Fruit fly (Drosophila melanogaster) whole organism, embryonic: ENCODE data around the gene Taf11.

ENCODE experiments used
- Awh ChIP-seq: fragments of 200-800 bp; sonication (Bioruptor generic); IDR thresholded peaks from 2 replicates; pipeline ENCODE4, ENCODE4 v1.3.6; 2022; ENCODE audit warnings: missing biosample characterization, missing genetic modification characterization
- BEAF-32 ChIP-seq: fragments of 200-800 bp; sonication (Bioruptor generic); optimal IDR thresholded peaks from 3 replicates; lab custom pipeline; 2017; ENCODE audit warnings: missing biosample characterization, missing genetic modification characterization, mild to moderate bottlenecking, moderate library complexity, missing genetic modification reagents
- Bgb ChIP-seq: fragments of 200-800 bp; sonication (Bioruptor generic); IDR thresholded peaks from 2 replicates; pipeline ENCODE4 v1.3.6; 2022; ENCODE audit warnings: missing biosample characterization, missing genetic modification characterization; ENCODE audit not compliant: partially characterized antibody
- CG11560 ChIP-seq: fragments of 200-800 bp; sonication (Bioruptor generic); IDR thresholded peaks from 3 replicates; pipeline ENCODE4 v1.3.6; 2022; ENCODE audit warnings: missing biosample characterization, missing genetic modification characterization
- CG12104 ChIP-seq: fragments of 200-800 bp; sonication (Bioruptor generic); optimal IDR thresholded peaks from 3 replicates; lab custom pipeline; 2016; ENCODE audit warnings: missing biosample characterization, missing genetic modification characterization
- CG12659 ChIP-seq: fragments of 200-800 bp; sonication (Bioruptor generic); optimal IDR thresholded peaks from 3 replicates; lab custom pipeline; 2017; ENCODE audit warnings: mild to moderate bottlenecking, missing biosample characterization, missing genetic modification reagents, missing genetic modification characterization
- CG13287 ChIP-seq: fragments of 200-800 bp; sonication (Bioruptor generic); IDR thresholded peaks from 2 replicates; pipeline ENCODE4 v1.3.6; 2022; ENCODE audit warnings: missing biosample characterization, missing genetic modification characterization; ENCODE audit not compliant: partially characterized antibody
- CG15269 ChIP-seq: fragments of 200-800 bp; sonication (Bioruptor generic); optimal IDR thresholded peaks from 2 replicates; lab custom pipeline; 2018; ENCODE audit warnings: missing biosample characterization, mild to moderate bottlenecking, missing genetic modification characterization, moderate library complexity
- CG15514 ChIP-seq: fragments of 200-800 bp; sonication (Bioruptor generic); optimal IDR thresholded peaks from 3 replicates; lab custom pipeline; 2017; ENCODE audit warnings: missing biosample characterization, missing genetic modification characterization, mild to moderate bottlenecking, moderate library complexity, missing genetic modification reagents
- CG15696 ChIP-seq: fragments of 200-800 bp; sonication (Bioruptor generic); optimal IDR thresholded peaks from 2 replicates; lab custom pipeline; 2019; ENCODE audit warnings: missing biosample characterization, mild to moderate bottlenecking, missing genetic modification characterization, moderate library complexity
- CG2199 ChIP-seq: fragments of 200-800 bp; sonication (Bioruptor generic); IDR thresholded peaks from 3 replicates; pipeline ENCODE4 v1.3.6; 2022; ENCODE audit warnings: missing biosample characterization, missing genetic modification characterization
- CG3065 ChIP-seq: fragments of 200-800 bp; sonication (Bioruptor generic); optimal IDR thresholded peaks from 2 replicates; lab custom pipeline; 2016; ENCODE audit warnings: missing biosample characterization, missing genetic modification characterization
- CG31365 ChIP-seq: fragments of 200-800 bp; sonication (Bioruptor generic); optimal IDR thresholded peaks from 2 replicates; lab custom pipeline; 2018; ENCODE audit warnings: missing biosample characterization, mild to moderate bottlenecking, missing genetic modification characterization
- CG32532 ChIP-seq: fragments of 200-800 bp; sonication (Bioruptor generic); IDR thresholded peaks from 2 replicates; pipeline ENCODE4 v1.3.6; 2022; ENCODE audit warnings: missing biosample characterization, missing genetic modification characterization
- CG4404 ChIP-seq: fragments of 200-800 bp; sonication (Bioruptor generic); IDR thresholded peaks from 2 replicates; pipeline ENCODE4 v1.3.6; 2022; ENCODE audit warnings: missing biosample characterization, missing genetic modification characterization
- CG4617 ChIP-seq: fragments of 200-800 bp; sonication (Bioruptor generic); optimal IDR thresholded peaks from 3 replicates; lab custom pipeline; 2016; ENCODE audit warnings: missing biosample characterization, missing genetic modification characterization, borderline replicate concordance
- CG4854 ChIP-seq: fragments of 200-800 bp; sonication (Bioruptor generic); optimal IDR thresholded peaks from 2 replicates; lab custom pipeline; 2016; ENCODE audit warnings: missing biosample characterization, missing genetic modification characterization, inconsistent platforms
- CG7556 ChIP-seq: fragments of 200-800 bp; sonication (Bioruptor generic); optimal IDR thresholded peaks from 2 replicates; lab custom pipeline; 2017; ENCODE audit warnings: missing biosample characterization, mild to moderate bottlenecking, missing genetic modification characterization
- CG7745 ChIP-seq: fragments of 200-800 bp; sonication (Bioruptor generic); optimal IDR thresholded peaks from 2 replicates; lab custom pipeline; 2018; ENCODE audit warnings: missing biosample characterization, mild to moderate bottlenecking, missing genetic modification characterization, moderate library complexity
- D ChIP-seq, 2 experiments: fragments of 200-800 bp in 1 of 2; fragments of >200 bp in 1 of 2; sonication (Bioruptor generic) in 1 of 2; optimal IDR thresholded peaks; 2 replicates in 1 of 2; 3 replicates in 1 of 2; lab custom pipeline; 2017; ENCODE audit warnings: mild to moderate bottlenecking in 1 of 2, missing biosample characterization in 1 of 2, missing genetic modification characterization in 1 of 2, missing genetic modification reagents in 1 of 2
- Dfd ChIP-seq, 2 experiments: fragments of >200 bp; optimal IDR thresholded peaks; 2 replicates each; lab custom pipeline; 2017; ENCODE audit warnings: missing biosample characterization in 2 of 2, missing genetic modification characterization in 2 of 2
- Dp ChIP-seq: fragments of 200-800 bp; sonication (Bioruptor generic); optimal IDR thresholded peaks from 2 replicates; lab custom pipeline; 2018; ENCODE audit warnings: missing biosample characterization, mild to moderate bottlenecking, missing genetic modification characterization, moderate library complexity
- Hand ChIP-seq: fragments of 200-800 bp; sonication (Bioruptor generic); optimal IDR thresholded peaks from 2 replicates; lab custom pipeline; 2017; ENCODE audit warnings: mild to moderate bottlenecking, missing biosample characterization, missing genetic modification reagents, missing genetic modification characterization
- Hsf ChIP-seq: fragments of 200-800 bp; sonication (Bioruptor generic); optimal IDR thresholded peaks from 3 replicates; lab custom pipeline; 2016; ENCODE audit warnings: missing biosample characterization, missing genetic modification characterization
- Lhr ChIP-seq: fragments of 200-800 bp; sonication (Bioruptor generic); optimal IDR thresholded peaks from 3 replicates; lab custom pipeline; 2017; ENCODE audit warnings: mild to moderate bottlenecking, missing biosample characterization, missing genetic modification reagents, missing genetic modification characterization
- Myb ChIP-seq: fragments of 200-800 bp; sonication (Bioruptor generic); optimal IDR thresholded peaks from 2 replicates; lab custom pipeline; 2016; ENCODE audit warnings: missing biosample characterization, missing genetic modification characterization
- YL-1 ChIP-seq: fragments of 200-800 bp; sonication (Bioruptor generic); optimal IDR thresholded peaks from 3 replicates; lab custom pipeline; 2017; ENCODE audit warnings: missing biosample characterization, mild to moderate bottlenecking, missing genetic modification characterization
- ap ChIP-seq: fragments of 200-800 bp; sonication (Bioruptor generic); IDR thresholded peaks from 2 replicates; pipeline ENCODE4 v1.3.6; 2022; ENCODE audit warnings: missing biosample characterization, missing genetic modification characterization
- ase ChIP-seq: fragments of 200-800 bp; sonication (Bioruptor generic); IDR thresholded peaks from 3 replicates; pipeline ENCODE4 v1.3.6; 2022; ENCODE audit warnings: missing biosample characterization, missing genetic modification characterization
- bbx ChIP-seq: fragments of 200-800 bp; sonication (Bioruptor generic); IDR thresholded peaks from 2 replicates; pipeline ENCODE4 v1.3.6; 2022; ENCODE audit warnings: missing biosample characterization, missing genetic modification characterization; ENCODE audit not compliant: partially characterized antibody
- cad ChIP-seq: fragments of >200 bp; optimal IDR thresholded peaks from 2 replicates; lab custom pipeline; 2017; ENCODE audit warnings: missing biosample characterization, missing genetic modification characterization
- ci ChIP-seq: fragments of 200-800 bp; sonication (Bioruptor generic); IDR thresholded peaks from 3 replicates; pipeline ENCODE4 v1.3.6; 2022; ENCODE audit warnings: missing biosample characterization, missing genetic modification characterization
- crol ChIP-seq: fragments of 200-800 bp; sonication (Bioruptor generic); IDR thresholded peaks from 2 replicates; pipeline ENCODE4 v1.3.6; 2022; ENCODE audit warnings: missing biosample characterization, missing genetic modification characterization
- ftz-f1 ChIP-seq: fragments of 200-800 bp; sonication (Bioruptor generic); optimal IDR thresholded peaks from 2 replicates; lab custom pipeline; 2016; ENCODE audit warnings: missing biosample characterization, missing genetic modification characterization
- gcm ChIP-seq: fragments of 200-800 bp; sonication (Bioruptor generic); optimal IDR thresholded peaks from 2 replicates; lab custom pipeline; 2019; ENCODE audit warnings: missing biosample characterization, mild to moderate bottlenecking, missing genetic modification characterization, moderate library complexity
- lbe ChIP-seq: fragments of 200-800 bp; sonication (Bioruptor generic); optimal IDR thresholded peaks from 2 replicates; lab custom pipeline; 2016; ENCODE audit warnings: missing biosample characterization, mild to moderate bottlenecking, missing genetic modification characterization
- lov ChIP-seq, 2 experiments: fragments of 200-800 bp in 1 of 2; fragments of >200 bp in 1 of 2; sonication (Bioruptor generic) in 1 of 2; IDR thresholded peaks in 1 of 2; optimal IDR thresholded peaks in 1 of 2; 2 replicates in 1 of 2; 3 replicates in 1 of 2; pipeline versions ENCODE4 v1.3.6 to Lab custom; 2017 to 2022; ENCODE audit warnings: missing biosample characterization in 1 of 2, missing genetic modification characterization in 1 of 2
- mam ChIP-seq: fragments of 200-800 bp; sonication (Bioruptor generic); optimal IDR thresholded peaks from 3 replicates; lab custom pipeline; 2016; ENCODE audit warnings: missing biosample characterization, missing genetic modification characterization
- nom ChIP-seq: fragments of 200-800 bp; sonication (Bioruptor generic); optimal IDR thresholded peaks from 2 replicates; lab custom pipeline; 2017; ENCODE audit warnings: missing biosample characterization, missing genetic modification characterization, mild to moderate bottlenecking, moderate library complexity, missing genetic modification reagents
- otp ChIP-seq: fragments of 200-800 bp; sonication (Bioruptor generic); IDR thresholded peaks from 3 replicates; pipeline ENCODE4, ENCODE4 v1.3.6; 2022; ENCODE audit warnings: missing biosample characterization, missing genetic modification characterization
- peb ChIP-seq: fragments of 200-800 bp; sonication (Bioruptor generic); IDR thresholded peaks from 2 replicates; pipeline ENCODE4 v1.3.6; 2022; ENCODE audit warnings: missing biosample characterization, missing genetic modification characterization
- pzg ChIP-seq: fragments of 200-800 bp; sonication (Bioruptor generic); optimal IDR thresholded peaks from 3 replicates; lab custom pipeline; 2018; ENCODE audit warnings: missing biosample characterization, mild to moderate bottlenecking, missing genetic modification characterization, moderate library complexity
- ranshi ChIP-seq: fragments of 200-800 bp; sonication (Bioruptor generic); IDR thresholded peaks from 2 replicates; pipeline ENCODE4 v1.3.6; 2022; ENCODE audit warnings: missing biosample characterization, missing genetic modification characterization
- slp2 ChIP-seq: fragments of 200-800 bp; sonication (Bioruptor generic); optimal IDR thresholded peaks from 2 replicates; lab custom pipeline; 2016; ENCODE audit warnings: missing biosample characterization, missing genetic modification characterization
- stwl ChIP-seq: fragments of 200-800 bp; sonication (Bioruptor generic); optimal IDR thresholded peaks from 3 replicates; lab custom pipeline; 2018; ENCODE audit warnings: missing biosample characterization, mild to moderate bottlenecking, missing genetic modification characterization, moderate library complexity
- trem ChIP-seq: fragments of 200-800 bp; optimal IDR thresholded peaks from 3 replicates; lab custom pipeline; 2019; ENCODE audit warnings: missing biosample characterization, mild to moderate bottlenecking, missing genetic modification characterization, moderate library complexity
- tx ChIP-seq: fragments of 200-800 bp; sonication (Bioruptor generic); optimal IDR thresholded peaks from 2 replicates; lab custom pipeline; 2016; ENCODE audit warnings: missing biosample characterization, missing genetic modification characterization
- zen ChIP-seq: fragments of 200-800 bp; sonication (Bioruptor generic); optimal IDR thresholded peaks from 3 replicates; lab custom pipeline; 2018; ENCODE audit warnings: missing biosample characterization, mild to moderate bottlenecking, missing genetic modification characterization, moderate library complexity

Gene Taf11

dm6 chr2L:9792945-9793344, 29.9 kb upstream of the Taf11 start, which contains the start of gene CG13123 (continued):
- TF ChIP-seq mam (GFP tag; lab: Kevin White, UChicago): no peak
- TF ChIP-seq tx (GFP tag; lab: Kevin White, UChicago): no peak
- peak; percentile 83 for TF ChIP-seq pzg (GFP tag; lab: Kevin White, UChicago)
- no peak for TF ChIP-seq CG4404 (GFP tag; lab: Robert Waterston, UW)
- peak; percentile 19 for TF ChIP-seq zen
- TF ChIP-seq slp2: no peak
- peak; percentile 97 for TF ChIP-seq stwl (tag; lab: Kevin White, UChicago)
- TF ChIP-seq Lhr (GFP tag; lab: Kevin White, UChicago): peak; percentile 59
- no peak for TF ChIP-seq otp (GFP tag; lab: Robert Waterston, UW)
- peak; percentile 57 for TF ChIP-seq Dp (GFP tag; lab: Kevin White, UChicago)
- TF ChIP-seq lov (optimal IDR thresholded peaks at IDR 0.05; lab: Kevin White, UChicago): no peak
- TF ChIP-seq lov (GFP tag; IDR thresholded peaks at IDR 0.05; lab: Robert Waterston, UW): no peak
- no peak for TF ChIP-seq CG15269 (tag; lab: Kevin White, UChicago)
- TF ChIP-seq Dfd (GFP tag; optimal IDR thresholded peaks at IDR 0.05; lab: Kevin White, UChicago): no peak
- no peak for TF ChIP-seq CG31365 (tag; lab: Kevin White, UChicago)
- TF ChIP-seq CG3065 (GFP tag; lab: Kevin White, UChicago): no peak
- peak; percentile 37; the same call in 1 of the 2 replicates for TF ChIP-seq bbx
- peak; percentile 27 for TF ChIP-seq CG12659
- no peak for TF ChIP-seq CG2199 (GFP tag; lab: Robert Waterston, UW)
- no peak for TF ChIP-seq ci (GFP tag; lab: Robert Waterston, UW)
- peak; percentile 5 for TF ChIP-seq lbe (GFP tag; lab: Kevin White, UChicago)
- TF ChIP-seq YL-1 (GFP tag; lab: Kevin White, UChicago): peak; percentile 40
- peak; percentile 39 for TF ChIP-seq CG15514 (GFP tag; lab: Kevin White, UChicago)
- TF ChIP-seq, all 482 proteins: peak for 33

- TF ChIP-seq cad (GFP tag; lab: Kevin White, UChicago) (no peak), nom (GFP tag; lab: Kevin White, UChicago) (peak; percentile 33), BEAF-32 (GFP tag; lab: Kevin White, UChicago) (peak; percentile 52), CG12104 (GFP tag; lab: Kevin White, UChicago) (no peak), Hand (GFP tag; lab: Kevin White, UChicago) (no peak), peb (GFP tag; lab: Robert Waterston, UW) (no peak), ap (GFP tag; lab: Robert Waterston, UW) (no peak), crol (GFP tag; lab: Robert Waterston, UW) (no peak), CG7556 (GFP tag; lab: Kevin White, UChicago) (no peak), CG11560 (tag; lab: Robert Waterston, UW) (no peak), Hsf (no peak), CG31365 (tag; lab: Kevin White, UChicago) (no peak), trem (tag; lab: Kevin White, UChicago) (peak; percentile 60), CG7745 (tag; lab: Kevin White, UChicago) (no peak), CG4617 (GFP tag; lab: Kevin White, UChicago) (peak; percentile 23), ranshi (GFP tag; lab: Robert Waterston, UW) (no peak), CG32532 (GFP tag; lab: Robert Waterston, UW) (no peak), ftz-f1 (GFP tag; lab: Kevin White, UChicago) (peak; percentile 46), Bgb (GFP tag; lab: Robert Waterston, UW) (peak; percentile 74), Awh (GFP tag; lab: Robert Waterston, UW) (no peak), Myb (peak; percentile 93), gcm (GFP tag; lab: Kevin White, UChicago) (no peak), CG2199 (GFP tag; lab: Robert Waterston, UW) (0 out of 3 replicates have a peak, but pooled peaks have one; percentile 56), ase (GFP tag; lab: Robert Waterston, UW) (no peak), D (optimal IDR thresholded peaks at IDR 0.05; lab: Kevin White, UChicago) (peak; percentile 49), D (GFP tag; optimal IDR thresholded peaks at IDR 0.05; lab: Kevin White, UChicago) (no peak), CG15696 (tag; lab: Kevin White, UChicago) (no peak), CG13287 (GFP tag; lab: Robert Waterston, UW) (peak; percentile 59), CG4854 (GFP tag; lab: Kevin White, UChicago) (no peak)
Observed at dm6 chr2L:9790535-9790992, 27.5 kb upstream of the Taf11 start, which contains the start of gene CG4036. Gene CG4036 (plus strand): TSS chr2L:9790882.
